Worm (Caenorhabditis elegans) whole organism, L1 larva: ENCODE data around the gene R09A1.3.

Experiments used
- fos-1 ChIP-seq: fragments of 150-350 bp; optimal IDR thresholded peaks from 2 replicates; lab custom pipeline; 2014; ENCODE audit warnings: missing biosample characterization, missing genetic modification characterization
- unc-62 ChIP-seq: fragments of 150-350 bp; optimal IDR thresholded peaks from 2 replicates; lab custom pipeline; 2014; ENCODE audit warnings: missing biosample characterization, missing genetic modification reagents, missing genetic modification characterization

- TF ChIP-seq fos-1 (tag; lab: Kevin White, UChicago) (no peak), unc-62 (GFP tag; lab: Kevin White, UChicago) (no peak)
Measured at ce11 chrV:983120-983519, 43.8 kb downstream of the R09A1.3 start.
